Worm (Caenorhabditis elegans) whole organism, L3 larva: ENCODE results near the gene R105.1.
A peak's percentile ranks its signal among the peaks of the same experiment; 100 is the strongest.

ENCODE experiments used
- ZK546.5 ChIP-seq: sonication (generic microtip); optimal IDR thresholded peaks from 2 replicates; lab custom pipeline; 2017; ENCODE audit warnings: missing biosample characterization, missing genetic modification characterization
- aly-2 ChIP-seq: fragments of 150-350 bp; optimal IDR thresholded peaks from 2 replicates; lab custom pipeline; 2014; ENCODE audit warnings: missing biosample characterization, missing genetic modification characterization
- ceh-16 ChIP-seq: sonication (generic microtip); optimal IDR thresholded peaks from 2 replicates; lab custom pipeline; 2017; ENCODE audit warnings: missing biosample characterization, missing genetic modification characterization
- ceh-28 ChIP-seq: fragments of 150-350 bp; optimal IDR thresholded peaks from 2 replicates; lab custom pipeline; 2014; ENCODE audit warnings: missing biosample characterization, missing genetic modification reagents, missing genetic modification characterization
- ceh-82 ChIP-seq: fragments of 150-350 bp; optimal IDR thresholded peaks from 2 replicates; lab custom pipeline; 2014; ENCODE audit warnings: missing biosample characterization, missing genetic modification characterization
- ceh-9 ChIP-seq: sonication (generic microtip); optimal IDR thresholded peaks from 2 replicates; lab custom pipeline; 2018; ENCODE audit warnings: missing biosample characterization, missing genetic modification characterization
- daf-12 ChIP-seq: fragments of 150-350 bp; optimal IDR thresholded peaks from 2 replicates; lab custom pipeline; 2014; ENCODE audit warnings: missing biosample characterization, missing genetic modification reagents, missing genetic modification characterization
- egl-27 ChIP-seq: sonication (generic microtip); optimal IDR thresholded peaks from 4 replicates; lab custom pipeline; 2017; ENCODE audit warnings: missing biosample characterization, missing genetic modification reagents, missing genetic modification characterization
- egl-5 ChIP-seq: fragments of 150-350 bp; optimal IDR thresholded peaks from 2 replicates; lab custom pipeline; 2017; ENCODE audit warnings: missing biosample characterization, missing genetic modification reagents, missing genetic modification characterization, inconsistent platforms
- elt-2 ChIP-seq: sonication (generic microtip); optimal IDR thresholded peaks from 2 replicates; lab custom pipeline; 2016; ENCODE audit warnings: missing genetic modification reagents, mild to moderate bottlenecking, missing genetic modification characterization, missing compliant biosample characterization
- elt-3 ChIP-seq, 3 experiments: fragments of 150-350 bp in 1 of 3; sonication (generic microtip) in 2 of 3; optimal IDR thresholded peaks; 2 replicates in 2 of 3; 4 replicates in 1 of 3; lab custom pipeline; 2014 to 2017; ENCODE audit warnings: missing biosample characterization in 3 of 3, missing genetic modification characterization in 3 of 3
- fkh-10 ChIP-seq: sonication (generic microtip); optimal IDR thresholded peaks from 2 replicates; lab custom pipeline; 2017; ENCODE audit warnings: missing biosample characterization, missing genetic modification reagents, missing genetic modification characterization
- fkh-2 ChIP-seq: fragments of 150-350 bp; optimal IDR thresholded peaks from 2 replicates; lab custom pipeline; 2014; ENCODE audit warnings: missing biosample characterization, missing genetic modification reagents, missing genetic modification characterization
- hmg-11 ChIP-seq: sonication (generic microtip); optimal IDR thresholded peaks from 2 replicates; lab custom pipeline; 2016; ENCODE audit warnings: missing genetic modification characterization, missing compliant biosample characterization
- jun-1 ChIP-seq: fragments of 150-350 bp; optimal IDR thresholded peaks from 2 replicates; lab custom pipeline; 2014; ENCODE audit warnings: missing biosample characterization, missing genetic modification reagents, missing genetic modification characterization
- lin-15B ChIP-seq: fragments of 150-350 bp; optimal IDR thresholded peaks from 2 replicates; lab custom pipeline; 2014; ENCODE audit warnings: missing biosample characterization, missing genetic modification characterization
- lin-39 ChIP-seq: fragments of 150-350 bp; optimal IDR thresholded peaks from 2 replicates; lab custom pipeline; 2018; ENCODE audit warnings: missing biosample characterization, missing genetic modification reagents, missing genetic modification characterization
- lsy-12 ChIP-seq: sonication (generic microtip); optimal IDR thresholded peaks from 2 replicates; lab custom pipeline; 2016; ENCODE audit warnings: mild to moderate bottlenecking, missing genetic modification characterization, missing compliant biosample characterization
- mdl-1 ChIP-seq: fragments of 150-350 bp; optimal IDR thresholded peaks from 2 replicates; lab custom pipeline; 2014; ENCODE audit warnings: missing biosample characterization, missing genetic modification characterization
- mml-1 ChIP-seq: fragments of 150-350 bp; sonication (generic microtip); optimal IDR thresholded peaks from 3 replicates; lab custom pipeline; 2014; ENCODE audit warnings: missing biosample characterization, missing genetic modification characterization
- nfya-1 ChIP-seq: sonication (generic microtip); optimal IDR thresholded peaks from 2 replicates; lab custom pipeline; 2017; ENCODE audit warnings: missing genetic modification characterization, mild to moderate bottlenecking, missing compliant biosample characterization, antibody characterized with exemption, moderate library complexity; ENCODE audit not compliant: insufficient read depth
- nhr-12 ChIP-seq: fragments of 150-350 bp; optimal IDR thresholded peaks from 2 replicates; lab custom pipeline; 2014; ENCODE audit warnings: missing biosample characterization, missing genetic modification characterization
- nhr-23 ChIP-seq: fragments of 150-350 bp; optimal IDR thresholded peaks from 2 replicates; lab custom pipeline; 2014; ENCODE audit warnings: missing biosample characterization, missing genetic modification reagents, missing genetic modification characterization
- nhr-25 ChIP-seq: sonication (generic microtip); optimal IDR thresholded peaks from 2 replicates; lab custom pipeline; 2017; ENCODE audit warnings: missing biosample characterization, missing genetic modification characterization
- nhr-28 ChIP-seq: fragments of 150-350 bp; optimal IDR thresholded peaks from 2 replicates; lab custom pipeline; 2014; ENCODE audit warnings: missing biosample characterization, missing genetic modification characterization
- nhr-43 ChIP-seq: sonication (generic microtip); optimal IDR thresholded peaks from 2 replicates; lab custom pipeline; 2016; ENCODE audit warnings: mild to moderate bottlenecking, missing genetic modification characterization, missing compliant biosample characterization; ENCODE audit not compliant: poor library complexity, severe bottlenecking
- nhr-67 ChIP-seq: fragments of 150-350 bp; optimal IDR thresholded peaks from 2 replicates; lab custom pipeline; 2014; ENCODE audit warnings: missing biosample characterization, missing genetic modification characterization
- nhr-76 ChIP-seq: fragments of 150-350 bp; sonication (generic microtip); optimal IDR thresholded peaks from 5 replicates; lab custom pipeline; 2014; ENCODE audit warnings: missing biosample characterization, missing genetic modification characterization
- nhr-77 ChIP-seq: fragments of 150-350 bp; optimal IDR thresholded peaks from 2 replicates; lab custom pipeline; 2014; ENCODE audit warnings: missing biosample characterization, missing genetic modification characterization
- pha-4 ChIP-seq: fragments of 150-350 bp; optimal IDR thresholded peaks from 2 replicates; lab custom pipeline; 2014; ENCODE audit warnings: missing biosample characterization, missing genetic modification reagents, missing genetic modification characterization
- pqm-1 ChIP-seq: fragments of 150-350 bp; optimal IDR thresholded peaks from 2 replicates; lab custom pipeline; 2017; ENCODE audit warnings: missing biosample characterization, missing genetic modification characterization, inconsistent platforms
- sea-2 ChIP-seq: fragments of 150-350 bp; sonication (generic microtip); optimal IDR thresholded peaks from 4 replicates; lab custom pipeline; 2014; ENCODE audit warnings: missing biosample characterization, missing genetic modification reagents, missing genetic modification characterization
- skn-1 ChIP-seq: fragments of 150-350 bp; optimal IDR thresholded peaks from 2 replicates; lab custom pipeline; 2014; ENCODE audit warnings: missing biosample characterization, missing genetic modification characterization
- tbx-2 ChIP-seq: sonication (generic microtip); optimal IDR thresholded peaks from 2 replicates; lab custom pipeline; 2016; ENCODE audit warnings: mild to moderate bottlenecking, missing genetic modification characterization, missing compliant biosample characterization
- unc-39 ChIP-seq: sonication (generic microtip); optimal IDR thresholded peaks from 4 replicates; lab custom pipeline; 2017; ENCODE audit warnings: missing biosample characterization, missing genetic modification characterization
- ztf-11 ChIP-seq: fragments of 150-350 bp; optimal IDR thresholded peaks from 2 replicates; lab custom pipeline; 2014; ENCODE audit warnings: missing biosample characterization, missing genetic modification characterization

The R105.1 gene

ce11 chrIV:4637840-4638239, 4.3 kb downstream of the R105.1 start, which contains the start of gene F19C7.8:
Gene F19C7.8, minus strand, starts transcription at chrIV:4638095.
- TF ChIP-seq nhr-76 (tag; lab: Kevin White, UChicago) (no peak), daf-12 (tag; lab: Kevin White, UChicago) (no peak), nhr-28 (no peak), skn-1 (tag; lab: Kevin White, UChicago) (no peak), jun-1 (tag; lab: Kevin White, UChicago) (no peak), elt-3 (tag; optimal IDR thresholded peaks at IDR 0.05; lab: Kevin White, UChicago) (no peak), ceh-82 (tag; lab: Kevin White, UChicago) (no peak)

ce11 chrIV:4639352-4639751, 5.9 kb downstream of the R105.1 start:
- TF ChIP-seq lin-15B = no peak

ce11 chrIV:4640941-4641340, 7.4 kb downstream of the R105.1 start:
- TF ChIP-seq nhr-25 (tag; lab: Kevin White, UChicago) (peak; percentile 77), nhr-12 (tag; lab: Kevin White, UChicago) (no peak), nhr-43 (tag; lab: Kevin White, UChicago) (peak; percentile 15)

DNA sequence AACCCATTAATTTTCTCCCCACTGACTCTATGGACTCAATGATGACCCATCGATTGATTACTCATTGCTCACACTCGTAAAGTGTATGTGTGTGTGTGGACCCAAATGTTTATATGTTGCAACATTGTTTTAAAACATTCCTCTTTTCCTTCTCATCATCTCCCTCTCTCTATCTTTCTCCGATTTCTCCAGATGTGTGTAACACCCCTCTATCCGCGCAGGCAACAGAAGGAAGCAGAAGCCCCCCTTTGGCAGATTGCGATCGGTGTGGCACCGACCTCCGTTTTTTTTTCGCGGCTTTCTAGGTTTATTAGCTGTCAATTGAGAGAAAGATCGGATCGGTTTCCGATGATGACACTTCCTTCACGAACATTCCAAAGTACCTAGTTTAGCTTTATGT, 10.1 kb downstream of the R105.1 start:
- TF ChIP-seq lin-39 (tag; lab: Kevin White, UChicago) = no peak
- peak; percentile 30 for TF ChIP-seq nhr-25 (tag; lab: Kevin White, UChicago)

- TF ChIP-seq pqm-1 = no peak
- TF ChIP-seq ztf-11 (tag; lab: Kevin White, UChicago) = no peak
- TF ChIP-seq lsy-12 = no peak
- no peak for TF ChIP-seq nhr-67
- TF ChIP-seq jun-1 (tag; lab: Kevin White, UChicago) = no peak
- TF ChIP-seq nhr-77 (tag; lab: Kevin White, UChicago) = no peak
- no peak for TF ChIP-seq ZK546.5 (tag; lab: Kevin White, UChicago)
- no peak for TF ChIP-seq fkh-2
- no peak for TF ChIP-seq aly-2 (tag; lab: Kevin White, UChicago)
- TF ChIP-seq nhr-76 (tag; lab: Kevin White, UChicago) = no peak
- no peak for TF ChIP-seq mml-1
- TF ChIP-seq lin-15B = no peak
- TF ChIP-seq tbx-2 (tag; lab: Kevin White, UChicago) = no peak
- TF ChIP-seq nhr-23 (tag; lab: Kevin White, UChicago) = no peak
- TF ChIP-seq ceh-82 (tag; lab: Kevin White, UChicago) = no peak
- TF ChIP-seq sea-2 (GFP tag; lab: Kevin White, UChicago) = no peak
- TF ChIP-seq nhr-28 = no peak
- no peak for TF ChIP-seq elt-2 (tag; lab: Kevin White, UChicago)
- TF ChIP-seq fkh-10 (GFP tag; lab: Kevin White, UChicago) = no peak
Measured at ce11 chrIV:4645243-4645642, 11.8 kb downstream of the R105.1 start.

ce11 chrIV:4647385-4647784, 13.9 kb downstream of the R105.1 start, which contains the start of gene F29B9.8:
Gene F29B9.8, plus strand, starts transcription at chrIV:4647685.
- no peak for TF ChIP-seq daf-12 (tag; lab: Kevin White, UChicago)
- no peak for TF ChIP-seq nhr-43 (tag; lab: Kevin White, UChicago)
- no peak for TF ChIP-seq pha-4 (tag; lab: Kevin White, UChicago)
- TF ChIP-seq ceh-28 (tag; lab: Kevin White, UChicago) = no peak
- TF ChIP-seq ZK546.5 (tag; lab: Kevin White, UChicago) = no peak
- TF ChIP-seq lin-39 (tag; lab: Kevin White, UChicago) = no peak
- no peak for TF ChIP-seq ztf-11 (tag; lab: Kevin White, UChicago)

DNA sequence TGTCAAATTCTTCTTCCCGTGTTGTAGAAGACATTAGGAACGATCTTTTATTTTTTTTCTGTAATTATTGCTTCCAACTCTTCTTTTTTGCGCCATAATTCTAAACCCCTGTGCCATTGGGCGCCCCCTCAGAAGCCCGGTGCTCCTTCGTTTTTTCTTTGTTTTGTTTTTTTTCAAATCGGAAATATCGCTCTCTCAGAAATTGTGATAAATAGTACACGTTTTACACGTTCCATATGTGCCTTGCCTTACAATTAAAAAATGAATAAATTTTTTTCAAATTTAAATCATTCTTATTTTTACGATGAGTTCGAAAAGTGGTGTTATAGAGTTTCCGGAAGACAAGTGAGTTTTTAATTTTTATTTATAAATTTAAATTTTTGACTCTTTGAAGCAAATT, 16.0 kb downstream of the R105.1 start, which contains the start of gene F29B9.7:
F29B9.7 (plus strand) TSS at position 301 of the 400 bp plus-strand sequence.
- no peak for TF ChIP-seq fkh-10 (GFP tag; lab: Kevin White, UChicago)
- TF ChIP-seq nfya-1 (tag; lab: Kevin White, UChicago) = no peak
- TF ChIP-seq elt-2 (tag; lab: Kevin White, UChicago) = no peak
- TF ChIP-seq nhr-76 (tag; lab: Kevin White, UChicago) = no peak
- TF ChIP-seq mdl-1 = no peak
- TF ChIP-seq skn-1 (tag; lab: Kevin White, UChicago) = no peak
- TF ChIP-seq aly-2 (tag; lab: Kevin White, UChicago) = no peak
- no peak for TF ChIP-seq ceh-16 (tag; lab: Kevin White, UChicago)
- no peak for TF ChIP-seq ceh-9 (tag; lab: Kevin White, UChicago)
- TF ChIP-seq pqm-1 = no peak
- no peak for TF ChIP-seq unc-39 (tag; lab: Kevin White, UChicago)
- TF ChIP-seq nhr-28 = no peak
- no peak for TF ChIP-seq nhr-12 (tag; lab: Kevin White, UChicago)
- no peak for TF ChIP-seq elt-3 (tag; optimal IDR thresholded peaks at IDR 0.05; lab: Kevin White, UChicago)
- no peak for TF ChIP-seq nhr-23 (tag; lab: Kevin White, UChicago)
- no peak for TF ChIP-seq hmg-11
- TF ChIP-seq ceh-28 (tag; lab: Kevin White, UChicago) = no peak
- TF ChIP-seq egl-5 (tag; lab: Kevin White, UChicago) = no peak
- no peak for TF ChIP-seq egl-27 (tag; lab: Kevin White, UChicago)
- TF ChIP-seq, all 47 proteins: peak for 0
